Worm (Caenorhabditis elegans) whole organism, late embryonic: ENCODE measurements around the gene ptpn-22.

ENCODE experiments used
- ceh-14 ChIP-seq: sonication (generic microtip); optimal IDR thresholded peaks from 2 replicates; lab custom pipeline; 2016; ENCODE audit warnings: missing genotype, missing genetic modification characterization, missing compliant biosample characterization
- pqm-1 ChIP-seq: sonication (generic microtip); optimal IDR thresholded peaks from 2 replicates; lab custom pipeline; 2016; ENCODE audit warnings: missing genetic modification characterization, missing compliant biosample characterization
- ref-2 ChIP-seq: sonication (generic microtip); optimal IDR thresholded peaks from 2 replicates; lab custom pipeline; 2016; ENCODE audit warnings: missing genetic modification characterization, missing compliant biosample characterization
- unc-3 ChIP-seq, 2 experiments: fragments of 200-800 bp in 1 of 2; sonication (Bioruptor generic) in 1 of 2; sonication (generic microtip) in 1 of 2; conservative IDR thresholded peaks in 1 of 2; optimal IDR thresholded peaks in 1 of 2; 2 replicates each; pipeline versions ENCODE4 v1.3.6 to Lab custom; 2016 to 2022; ENCODE audit warnings: missing compliant biosample characterization in 2 of 2, missing genetic modification characterization in 2 of 2, missing genetic modification reagents in 1 of 2
- unc-86 ChIP-seq: sonication (generic microtip); optimal IDR thresholded peaks from 2 replicates; lab custom pipeline; 2016; ENCODE audit warnings: missing genetic modification characterization, missing compliant biosample characterization
- ztf-16 ChIP-seq: sonication (generic microtip); optimal IDR thresholded peaks from 2 replicates; lab custom pipeline; 2017; ENCODE audit warnings: missing genetic modification characterization, missing compliant biosample characterization

- no peak for TF ChIP-seq ceh-14
- TF ChIP-seq ref-2: no peak
- TF ChIP-seq unc-86 (tag; lab: Kevin White, UChicago): no peak
- TF ChIP-seq unc-3 (GFP tag; conservative IDR thresholded peaks at IDR 0.05; lab: Robert Waterston, UW): no peak
- TF ChIP-seq unc-3 (tag; optimal IDR thresholded peaks at IDR 0.05; lab: Kevin White, UChicago): no peak
- no peak for TF ChIP-seq pqm-1 (tag; lab: Kevin White, UChicago)
- TF ChIP-seq ztf-16 (tag; lab: Kevin White, UChicago): no peak
Measured at ce11 chrIV:1707960-1708359, 32.1 kb downstream of the ptpn-22 start.
